Worm (Caenorhabditis elegans) whole organism, young adult: ENCODE results near the gene C10C6.13.

Experiments
- B0261.1 ChIP-seq: sonication (generic microtip); optimal IDR thresholded peaks from 2 replicates; lab custom pipeline; 2016; ENCODE audit warnings: mild to moderate bottlenecking, missing genetic modification characterization, moderate library complexity, missing compliant biosample characterization
- B0336.3 ChIP-seq: fragments of 200-800 bp; sonication (Bioruptor generic); IDR thresholded peaks from 2 replicates; pipeline ENCODE4 v1.3.6; 2022; ENCODE audit warnings: missing genetic modification characterization, missing compliant biosample characterization
- C17E4.6 ChIP-seq: fragments of 200-800 bp; sonication (Bioruptor generic); IDR thresholded peaks from 2 replicates; pipeline ENCODE4 v1.3.6; 2022; ENCODE audit warnings: missing genetic modification reagents, missing genetic modification characterization, missing compliant biosample characterization
- D2030.7 ChIP-seq: fragments of 200-800 bp; sonication (Bioruptor generic); IDR thresholded peaks from 2 replicates; pipeline ENCODE4 v1.3.6; 2022; ENCODE audit warnings: missing genetic modification reagents, missing genetic modification characterization, missing compliant biosample characterization
- F10E7.11 ChIP-seq: sonication (generic microtip); optimal IDR thresholded peaks from 2 replicates; lab custom pipeline; 2017; ENCODE audit warnings: mild to moderate bottlenecking, missing genetic modification characterization, moderate library complexity, missing compliant biosample characterization
- F22D6.2 ChIP-seq: sonication (generic microtip); optimal IDR thresholded peaks from 2 replicates; lab custom pipeline; 2016; ENCODE audit warnings: mild to moderate bottlenecking, missing genetic modification characterization, missing compliant biosample characterization
- F49E8.2 ChIP-seq: sonication (generic microtip); optimal IDR thresholded peaks from 3 replicates; lab custom pipeline; 2017; ENCODE audit warnings: missing genetic modification characterization, mild to moderate bottlenecking, missing compliant biosample characterization, antibody characterized with exemption, moderate library complexity; ENCODE audit not compliant: insufficient read depth
- T07F8.4 ChIP-seq: sonication (generic microtip); optimal IDR thresholded peaks from 2 replicates; lab custom pipeline; 2016; ENCODE audit warnings: mild to moderate bottlenecking, missing genetic modification characterization, moderate library complexity, missing compliant biosample characterization
- Y53G8AR.9 ChIP-seq: fragments of 200-800 bp; sonication (Bioruptor generic); conservative IDR thresholded peaks from 2 replicates; pipeline ENCODE4 v1.3.6; 2022; ENCODE audit warnings: missing genetic modification reagents, missing genetic modification characterization, missing compliant biosample characterization
- Y56A3A.18 ChIP-seq: fragments of 200-800 bp; sonication (Bioruptor generic); IDR thresholded peaks from 2 replicates; pipeline ENCODE4 v1.3.6; 2022; ENCODE audit warnings: missing genetic modification reagents, missing genetic modification characterization, missing compliant biosample characterization
- Y67H2A.10 ChIP-seq: fragments of 200-800 bp; sonication (Bioruptor generic); conservative IDR thresholded peaks from 2 replicates; pipeline ENCODE4 v1.3.6; 2022; ENCODE audit warnings: missing genetic modification reagents, missing genetic modification characterization, missing compliant biosample characterization
- Y95B8A.8 ChIP-seq: fragments of 200-800 bp; sonication (Bioruptor generic); IDR thresholded peaks from 2 replicates; pipeline ENCODE4 v1.3.6; 2022; ENCODE audit warnings: missing genetic modification reagents, missing genetic modification characterization, missing compliant biosample characterization
- atf-7 ChIP-seq: sonication (generic microtip); optimal IDR thresholded peaks from 2 replicates; lab custom pipeline; 2017; ENCODE audit warnings: mild to moderate bottlenecking, missing genetic modification characterization, missing compliant biosample characterization
- athp-1 ChIP-seq: sonication (generic microtip); optimal IDR thresholded peaks from 2 replicates; lab custom pipeline; 2017; ENCODE audit warnings: mild to moderate bottlenecking, missing genetic modification characterization, missing compliant biosample characterization
- attf-6 ChIP-seq: fragments of 200-800 bp; sonication (Bioruptor generic); IDR thresholded peaks from 2 replicates; pipeline ENCODE4 v1.3.6; 2022; ENCODE audit warnings: missing genetic modification reagents, missing genetic modification characterization, missing compliant biosample characterization
- bed-1 ChIP-seq: fragments of 200-800 bp; sonication (Bioruptor generic); IDR thresholded peaks from 2 replicates; pipeline ENCODE4 v1.3.6; 2022; ENCODE audit warnings: missing genetic modification reagents, missing genetic modification characterization, missing compliant biosample characterization
- cebp-1 ChIP-seq, 2 experiments: fragments of 200-800 bp in 1 of 2; sonication (Bioruptor generic) in 1 of 2; sonication (generic microtip) in 1 of 2; IDR thresholded peaks in 1 of 2; optimal IDR thresholded peaks in 1 of 2; 2 replicates each; pipeline versions ENCODE4 v1.3.6 to Lab custom; 2017 to 2022; ENCODE audit warnings: missing compliant biosample characterization in 2 of 2, missing genetic modification characterization in 2 of 2, mild to moderate bottlenecking in 1 of 2, missing genetic modification reagents in 1 of 2, moderate library complexity in 1 of 2
- chd-7 ChIP-seq: sonication (generic microtip); optimal IDR thresholded peaks from 2 replicates; lab custom pipeline; 2016; ENCODE audit warnings: mild to moderate bottlenecking, missing genetic modification characterization, moderate library complexity, missing compliant biosample characterization
- dpl-1 ChIP-seq: fragments of 150-350 bp; optimal IDR thresholded peaks from 2 replicates; lab custom pipeline; 2014; ENCODE audit warnings: missing biosample characterization, missing genetic modification reagents, missing genetic modification characterization
- ekl-4 ChIP-seq: fragments of 200-800 bp; sonication (Bioruptor generic); IDR thresholded peaks from 2 replicates; pipeline ENCODE4 v1.3.6; 2022; ENCODE audit warnings: missing genetic modification reagents, missing genetic modification characterization, missing compliant biosample characterization
- fkh-3 ChIP-seq: sonication (generic microtip); optimal IDR thresholded peaks from 2 replicates; lab custom pipeline; 2016; ENCODE audit warnings: mild to moderate bottlenecking, missing genetic modification characterization, missing compliant biosample characterization
- hmg-20 ChIP-seq: fragments of 200-800 bp; sonication (Bioruptor generic); IDR thresholded peaks from 2 replicates; pipeline ENCODE4 v1.3.6; 2022; ENCODE audit warnings: missing genetic modification reagents, missing genetic modification characterization, missing compliant biosample characterization
- hrde-1 ChIP-seq: sonication (generic microtip); optimal IDR thresholded peaks from 2 replicates; lab custom pipeline; 2016; ENCODE audit warnings: missing genetic modification characterization, mild to moderate bottlenecking, missing compliant biosample characterization, moderate library complexity, missing genotype, missing genetic modification reagents, borderline replicate concordance
- hsf-1 ChIP-seq: fragments of 200-800 bp; sonication (Bioruptor generic); IDR thresholded peaks from 2 replicates; pipeline ENCODE4 v1.3.6; 2022; ENCODE audit warnings: missing genetic modification reagents, missing genetic modification characterization, missing compliant biosample characterization
- let-526 ChIP-seq: fragments of 200-800 bp; sonication (Bioruptor generic); IDR thresholded peaks from 2 replicates; pipeline ENCODE4 v1.3.6; 2022; ENCODE audit warnings: missing genetic modification reagents, missing genetic modification characterization, missing compliant biosample characterization
- let-607 ChIP-seq, 2 experiments: fragments of 200-800 bp in 1 of 2; sonication (Bioruptor generic) in 1 of 2; sonication (generic microtip) in 1 of 2; optimal IDR thresholded peaks; 2 replicates each; lab custom pipeline; 2016 to 2018; ENCODE audit warnings: mild to moderate bottlenecking in 2 of 2, missing compliant biosample characterization in 2 of 2, missing genetic modification characterization in 2 of 2, moderate library complexity in 2 of 2, missing genotype in 1 of 2
- lin-40 ChIP-seq: sonication (generic microtip); optimal IDR thresholded peaks from 2 replicates; lab custom pipeline; 2016; ENCODE audit warnings: missing genetic modification characterization, mild to moderate bottlenecking, missing compliant biosample characterization, missing genotype, missing genetic modification reagents
- lir-1 ChIP-seq: fragments of 200-800 bp; sonication (Bioruptor generic); conservative IDR thresholded peaks from 2 replicates; pipeline ENCODE4 v1.3.6; 2022; ENCODE audit warnings: missing genetic modification reagents, missing genetic modification characterization, missing compliant biosample characterization
- madf-3 ChIP-seq: fragments of 200-800 bp; sonication (Bioruptor generic); IDR thresholded peaks from 2 replicates; pipeline ENCODE4 v1.3.6; 2022; ENCODE audit warnings: missing genetic modification reagents, missing genetic modification characterization, missing compliant biosample characterization
- madf-6 ChIP-seq: fragments of 200-800 bp; sonication (Bioruptor generic); IDR thresholded peaks from 2 replicates; pipeline ENCODE4 v1.3.6; 2022; ENCODE audit warnings: missing genetic modification reagents, missing genetic modification characterization, missing compliant biosample characterization
- madf-8 ChIP-seq: fragments of 200-800 bp; sonication (Bioruptor generic); conservative IDR thresholded peaks from 2 replicates; pipeline ENCODE4 v1.3.6; 2022; ENCODE audit warnings: missing genetic modification reagents, missing genetic modification characterization, missing compliant biosample characterization
- nfya-2 ChIP-seq: fragments of 200-800 bp; sonication (Bioruptor generic); IDR thresholded peaks from 2 replicates; pipeline ENCODE4 v1.3.6; 2022; ENCODE audit warnings: missing genetic modification reagents, missing genetic modification characterization, missing compliant biosample characterization
- nhr-179 ChIP-seq: sonication (generic microtip); optimal IDR thresholded peaks from 2 replicates; lab custom pipeline; 2016; ENCODE audit warnings: mild to moderate bottlenecking, missing genetic modification characterization, missing compliant biosample characterization
- nhr-80 ChIP-seq: sonication (generic microtip); optimal IDR thresholded peaks from 2 replicates; lab custom pipeline; 2016; ENCODE audit warnings: missing genetic modification characterization, missing compliant biosample characterization
- nhr-90 ChIP-seq: sonication (generic microtip); optimal IDR thresholded peaks from 2 replicates; lab custom pipeline; 2016; ENCODE audit warnings: missing genotype, mild to moderate bottlenecking, missing genetic modification characterization, missing compliant biosample characterization
- rcor-1 ChIP-seq: fragments of 200-800 bp; sonication (Bioruptor generic); IDR thresholded peaks from 2 replicates; pipeline ENCODE4 v1.3.6; 2022; ENCODE audit warnings: missing genetic modification reagents, missing genetic modification characterization, missing compliant biosample characterization
- repo-1 ChIP-seq: sonication (generic microtip); optimal IDR thresholded peaks from 2 replicates; lab custom pipeline; 2017; ENCODE audit warnings: mild to moderate bottlenecking, missing genetic modification characterization, missing compliant biosample characterization
- sea-2 ChIP-seq: fragments of 200-800 bp; sonication (Bioruptor generic); IDR thresholded peaks from 2 replicates; pipeline ENCODE4 v1.3.6; 2022; ENCODE audit warnings: missing genetic modification characterization, missing compliant biosample characterization
- snpc-1.1 ChIP-seq: sonication (generic microtip); optimal IDR thresholded peaks from 2 replicates; lab custom pipeline; 2017; ENCODE audit warnings: missing genetic modification characterization, mild to moderate bottlenecking, missing compliant biosample characterization, antibody characterized with exemption, moderate library complexity, missing genotype, missing genetic modification reagents; ENCODE audit not compliant: insufficient read depth
- snpc-3.4 ChIP-seq: sonication (generic microtip); optimal IDR thresholded peaks from 2 replicates; lab custom pipeline; 2017; ENCODE audit warnings: missing genetic modification characterization, mild to moderate bottlenecking, missing compliant biosample characterization, antibody characterized with exemption, moderate library complexity, missing genotype, missing genetic modification reagents
- snpc-4 ChIP-seq, 5 experiments: fragments of 150-350 bp in 1 of 5; sonication (generic microtip) in 4 of 5; optimal IDR thresholded peaks; 2 replicates each; lab custom pipeline; 2014 to 2018; ENCODE audit warnings: missing genetic modification characterization in 5 of 5, missing biosample characterization in 3 of 5, antibody characterized with exemption in 2 of 5, mild to moderate bottlenecking in 2 of 5, missing compliant biosample characterization in 2 of 5, missing genotype in 2 of 5, moderate library complexity in 2 of 5, missing genetic modification reagents in 1 of 5
- tbp1 ChIP-seq: fragments of 200-800 bp; sonication (Bioruptor generic); optimal IDR thresholded peaks from 2 replicates; lab custom pipeline; 2018; ENCODE audit warnings: mild to moderate bottlenecking, missing genetic modification characterization, missing compliant biosample characterization
- tbx-9 ChIP-seq: sonication (generic microtip); optimal IDR thresholded peaks from 2 replicates; lab custom pipeline; 2016; ENCODE audit warnings: borderline replicate concordance, missing genetic modification characterization, inconsistent platforms, missing compliant biosample characterization
- tlf-1 ChIP-seq: fragments of 200-800 bp; sonication (Bioruptor generic); optimal IDR thresholded peaks from 2 replicates; lab custom pipeline; 2018; ENCODE audit warnings: mild to moderate bottlenecking, missing genetic modification characterization, missing compliant biosample characterization
- zim-3 ChIP-seq: sonication (generic microtip); optimal IDR thresholded peaks from 2 replicates; lab custom pipeline; 2017; ENCODE audit warnings: mild to moderate bottlenecking, missing genetic modification characterization, moderate library complexity, missing compliant biosample characterization
- ztf-28 ChIP-seq: fragments of 200-800 bp; sonication (Bioruptor generic); IDR thresholded peaks from 2 replicates; pipeline ENCODE4 v1.3.6; 2022; ENCODE audit warnings: missing genetic modification reagents, missing genetic modification characterization, missing compliant biosample characterization
- ztf-6 ChIP-seq: fragments of 200-800 bp; sonication (Bioruptor generic); IDR thresholded peaks from 2 replicates; pipeline ENCODE4 v1.3.6; 2022; ENCODE audit warnings: missing genetic modification reagents, missing genetic modification characterization, missing compliant biosample characterization

Gene C10C6.13

ce11 chrIV:11479095-11479494, 9.5 kb upstream of the C10C6.13 start, which contains the start of gene catp-8:
TSS of gene catp-8 (minus strand) at chrIV:11479251.
- no peak for TF ChIP-seq chd-7 (tag; lab: Kevin White, UChicago)
- TF ChIP-seq snpc-1.1 (tag; lab: Kevin White, UChicago), result no peak
- no peak for TF ChIP-seq sea-2 (GFP tag; lab: Robert Waterston, UW)
- TF ChIP-seq attf-6 (GFP tag; lab: Robert Waterston, UW), result peak; percentile 8; the same call in 1 of the 2 replicates
- TF ChIP-seq madf-6 (GFP tag; lab: Robert Waterston, UW), result peak; percentile 56
- TF ChIP-seq let-607 (tag; optimal IDR thresholded peaks at IDR 0.05; lab: Kevin White, UChicago), result peak in 1 of 2 experiments; percentile 14
- no peak for TF ChIP-seq Y53G8AR.9 (GFP tag; lab: Robert Waterston, UW)
- no peak for TF ChIP-seq let-526 (GFP tag; lab: Robert Waterston, UW)
- TF ChIP-seq hsf-1 (GFP tag; lab: Robert Waterston, UW), result peak; percentile 66
- no peak for TF ChIP-seq atf-7 (tag; lab: Kevin White, UChicago)
- no peak for TF ChIP-seq Y95B8A.8 (GFP tag; lab: Robert Waterston, UW)
- TF ChIP-seq rcor-1, result no peak
- TF ChIP-seq B0336.3 (GFP tag; lab: Robert Waterston, UW), result peak; percentile 57; the same call in 1 of the 2 replicates
- TF ChIP-seq fkh-3 (tag; lab: Kevin White, UChicago), result no peak
- peak; percentile 6 for TF ChIP-seq tbp1 (GFP tag; lab: Kevin White, UChicago)
- TF ChIP-seq ztf-6 (GFP tag; lab: Robert Waterston, UW), result no peak
- TF ChIP-seq F22D6.2 (tag; lab: Kevin White, UChicago), result no peak
- TF ChIP-seq B0261.1 (tag; lab: Kevin White, UChicago), result no peak
- no peak for TF ChIP-seq Y56A3A.18 (GFP tag; lab: Robert Waterston, UW)
- TF ChIP-seq nfya-2 (GFP tag; lab: Robert Waterston, UW), result no peak
- TF ChIP-seq F49E8.2 (tag; lab: Kevin White, UChicago), result peak; percentile 37
- no peak for TF ChIP-seq nhr-179
- TF ChIP-seq snpc-4 (GFP tag; optimal IDR thresholded peaks at IDR 0.05; lab: Kevin White, UChicago), result no peak
- TF ChIP-seq snpc-4 (tag; optimal IDR thresholded peaks at IDR 0.05; lab: Kevin White, UChicago), result no peak
- TF ChIP-seq C17E4.6, result no peak
- TF ChIP-seq madf-3 (GFP tag; lab: Robert Waterston, UW), result peak; percentile 69; the same call in 1 of the 2 replicates
- TF ChIP-seq bed-1 (GFP tag; lab: Robert Waterston, UW), result no peak
- peak; percentile 59; the same call in 1 of the 2 replicates for TF ChIP-seq ekl-4
- no peak for TF ChIP-seq Y67H2A.10 (GFP tag; lab: Robert Waterston, UW)
- no peak for TF ChIP-seq zim-3 (tag; lab: Kevin White, UChicago)
- no peak for TF ChIP-seq F10E7.11 (tag; lab: Kevin White, UChicago)
- TF ChIP-seq tbx-9 (tag; lab: Kevin White, UChicago), result no peak
- peak; percentile 20 for TF ChIP-seq snpc-3.4 (tag; lab: Kevin White, UChicago)
- TF ChIP-seq hrde-1, result no peak
- TF ChIP-seq hmg-20, result no peak
- no peak for TF ChIP-seq cebp-1 (GFP tag; IDR thresholded peaks at IDR 0.05; lab: Robert Waterston, UW)
- TF ChIP-seq cebp-1 (tag; optimal IDR thresholded peaks at IDR 0.05; lab: Kevin White, UChicago), result peak; percentile 25
- peak; percentile 56 for TF ChIP-seq tlf-1 (GFP tag; lab: Kevin White, UChicago)
- no peak for TF ChIP-seq nhr-90
- TF ChIP-seq lin-40, result no peak
- TF ChIP-seq madf-8 (GFP tag; lab: Robert Waterston, UW), result no peak
- no peak for TF ChIP-seq T07F8.4 (tag; lab: Kevin White, UChicago)
- peak; percentile 7 for TF ChIP-seq nhr-80 (tag; lab: Kevin White, UChicago)
- no peak for TF ChIP-seq ztf-28 (GFP tag; lab: Robert Waterston, UW)
- no peak for TF ChIP-seq athp-1 (tag; lab: Kevin White, UChicago)
- no peak for TF ChIP-seq lir-1
- TF ChIP-seq dpl-1, result no peak
- TF ChIP-seq repo-1 (tag; lab: Kevin White, UChicago), result peak; percentile 29
- no peak for TF ChIP-seq D2030.7 (GFP tag; lab: Robert Waterston, UW)
